Worm (Caenorhabditis elegans) whole organism, early embryonic: ENCODE results near the gene nhr-184.

ENCODE experiments used
- B0310.2 ChIP-seq: sonication (generic microtip); optimal IDR thresholded peaks from 2 replicates; lab custom pipeline; 2016; ENCODE audit warnings: mild to moderate bottlenecking, missing genetic modification characterization, missing compliant biosample characterization
- F13C5.2 ChIP-seq: sonication (generic microtip); optimal IDR thresholded peaks from 2 replicates; lab custom pipeline; 2017; ENCODE audit warnings: mild to moderate bottlenecking, missing genetic modification characterization, inconsistent platforms, missing compliant biosample characterization
- aly-1 ChIP-seq: sonication (generic microtip); optimal IDR thresholded peaks from 2 replicates; lab custom pipeline; 2016; ENCODE audit warnings: missing genetic modification characterization, missing compliant biosample characterization
- ama-1 ChIP-seq: fragments of 150-350 bp; optimal IDR thresholded peaks from 2 replicates; lab custom pipeline; 2014
- ceh-13 ChIP-seq: fragments of 200-800 bp; sonication (Bioruptor generic); optimal IDR thresholded peaks from 2 replicates; lab custom pipeline; 2018; ENCODE audit warnings: mild to moderate bottlenecking, missing genetic modification characterization, missing compliant biosample characterization
- ceh-36 ChIP-seq: sonication (generic microtip); optimal IDR thresholded peaks from 2 replicates; lab custom pipeline; 2016; ENCODE audit warnings: missing genetic modification characterization, inconsistent platforms, missing compliant biosample characterization
- ets-7 ChIP-seq: sonication (generic microtip); optimal IDR thresholded peaks from 2 replicates; lab custom pipeline; 2016; ENCODE audit warnings: missing genotype, missing genetic modification characterization, missing compliant biosample characterization
- flt-1 ChIP-seq: fragments of 200-800 bp; sonication (Bioruptor generic); IDR thresholded peaks from 2 replicates; pipeline ENCODE4 v1.3.6; 2022; ENCODE audit warnings: missing genetic modification characterization, missing compliant biosample characterization
- hmbx-1 ChIP-seq: sonication (generic microtip); optimal IDR thresholded peaks from 2 replicates; lab custom pipeline; 2016; ENCODE audit warnings: mild to moderate bottlenecking, missing genetic modification characterization, missing compliant biosample characterization
- hmg-4 ChIP-seq: fragments of 200-800 bp; sonication (Bioruptor generic); optimal IDR thresholded peaks from 2 replicates; lab custom pipeline; 2018; ENCODE audit warnings: mild to moderate bottlenecking, missing genetic modification characterization, missing compliant biosample characterization
- hnd-1 ChIP-seq: sonication (generic microtip); optimal IDR thresholded peaks from 2 replicates; lab custom pipeline; 2016; ENCODE audit warnings: missing genetic modification characterization, missing compliant biosample characterization
- pes-1 ChIP-seq: fragments of 200-800 bp; sonication (Bioruptor generic); IDR thresholded peaks from 2 replicates; pipeline ENCODE4 v1.3.6; 2022; ENCODE audit warnings: missing genetic modification reagents, missing genetic modification characterization, missing compliant biosample characterization
- scrt-1 ChIP-seq: fragments of 200-800 bp; sonication (Bioruptor generic); IDR thresholded peaks from 2 replicates; pipeline ENCODE4 v1.3.6; 2022; ENCODE audit warnings: missing genetic modification characterization, missing compliant biosample characterization
- sea-1 ChIP-seq: fragments of 200-800 bp; sonication (Bioruptor generic); conservative IDR thresholded peaks from 2 replicates; pipeline ENCODE4 v1.3.6; 2022; ENCODE audit warnings: missing genetic modification characterization, missing compliant biosample characterization
- tbx-11 ChIP-seq: fragments of 200-800 bp; sonication (Bioruptor generic); IDR thresholded peaks from 2 replicates; pipeline ENCODE4 v1.3.6; 2022; ENCODE audit warnings: missing genetic modification characterization, missing compliant biosample characterization
- tbx-37 ChIP-seq: fragments of 200-800 bp; sonication (Bioruptor generic); conservative IDR thresholded peaks from 2 replicates; pipeline ENCODE4 v1.3.6; 2022; ENCODE audit warnings: missing genetic modification reagents, missing genetic modification characterization, missing compliant biosample characterization
- tra-4 ChIP-seq: sonication (generic microtip); optimal IDR thresholded peaks from 2 replicates; lab custom pipeline; 2017; ENCODE audit warnings: missing genetic modification characterization, missing compliant biosample characterization

nhr-184 gene

DNA sequence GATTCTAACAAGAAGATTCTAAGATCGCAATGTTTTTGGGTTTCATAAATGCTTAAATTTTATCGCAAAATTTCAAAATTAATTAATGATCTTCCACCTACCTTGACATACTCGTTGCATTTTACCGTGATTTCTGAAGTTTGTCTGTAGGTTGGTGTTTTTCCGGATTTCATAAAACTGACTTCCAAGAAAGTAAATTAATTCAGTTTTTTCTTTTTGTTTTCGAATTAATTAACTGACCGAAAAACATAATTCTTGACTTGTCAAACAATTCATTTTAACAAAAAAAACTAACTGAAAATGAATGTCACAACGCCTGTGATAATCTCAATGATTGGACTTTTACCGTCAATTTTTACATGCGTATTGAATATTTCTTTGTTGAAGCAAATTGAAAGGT lies 32.5 kb downstream of the nhr-184 start, which contains the start of gene srbc-16:
TSS of gene srbc-16 (plus strand) at position 301 of the 400 bp plus-strand sequence.
- TF ChIP-seq ama-1 (lab: Kevin White, UChicago) = no peak
- TF ChIP-seq aly-1 (tag; lab: Kevin White, UChicago) = no peak
- no peak for TF ChIP-seq hmg-4
- no peak for TF ChIP-seq tbx-37
- TF ChIP-seq ceh-13 (GFP tag; lab: Kevin White, UChicago) = no peak
- no peak for TF ChIP-seq ceh-36 (tag; lab: Kevin White, UChicago)
- no peak for TF ChIP-seq tra-4 (tag; lab: Kevin White, UChicago)
- no peak for TF ChIP-seq hnd-1 (tag; lab: Kevin White, UChicago)
- TF ChIP-seq hmbx-1 (tag; lab: Kevin White, UChicago) = no peak
- TF ChIP-seq ets-7 = no peak
- no peak for TF ChIP-seq flt-1

ce11 chrV:2179214-2179613 lies 35.1 kb downstream of the nhr-184 start, which contains the start of gene cyp-33C1:
TSS of gene cyp-33C1 (plus strand) at chrV:2179514.
- no peak for TF ChIP-seq ceh-36 (tag; lab: Kevin White, UChicago)
- no peak for TF ChIP-seq ama-1 (lab: Kevin White, UChicago)
- no peak for TF ChIP-seq hnd-1 (tag; lab: Kevin White, UChicago)

- TF ChIP-seq flt-1 (no peak), hnd-1 (tag; lab: Kevin White, UChicago) (no peak), ceh-36 (tag; lab: Kevin White, UChicago) (no peak), hmbx-1 (tag; lab: Kevin White, UChicago) (no peak), sea-1 (GFP tag; lab: Robert Waterston, UW) (no peak), pes-1 (GFP tag; lab: Robert Waterston, UW) (no peak), hmg-4 (no peak)
These were observed 36.9 kb downstream of the nhr-184 start, which contains the start of gene srbc-17 for ce11 chrV:2177307-2177764. TSS of gene srbc-17 (plus strand) at chrV:2177714.

- no peak for TF ChIP-seq aly-1 (tag; lab: Kevin White, UChicago)
- TF ChIP-seq hmbx-1 (tag; lab: Kevin White, UChicago) = no peak
- TF ChIP-seq tbx-37 = no peak
- no peak for TF ChIP-seq ceh-13 (GFP tag; lab: Kevin White, UChicago)
- no peak for TF ChIP-seq ceh-36 (tag; lab: Kevin White, UChicago)
- no peak for TF ChIP-seq ets-7
- no peak for TF ChIP-seq B0310.2
- no peak for TF ChIP-seq tra-4 (tag; lab: Kevin White, UChicago)
- TF ChIP-seq flt-1 = no peak
- TF ChIP-seq F13C5.2 (tag; lab: Kevin White, UChicago) = no peak
- no peak for TF ChIP-seq pes-1 (GFP tag; lab: Robert Waterston, UW)
- no peak for TF ChIP-seq sea-1 (GFP tag; lab: Robert Waterston, UW)
- TF ChIP-seq hmg-4 = no peak
- no peak for TF ChIP-seq hnd-1 (tag; lab: Kevin White, UChicago)
- TF ChIP-seq ama-1 (lab: Kevin White, UChicago) = no peak
These were observed 39.0 kb downstream of the nhr-184 start, which contains the start of gene C45H4.18 for ce11 chrV:2175242-2175641. TSS of gene C45H4.18 (plus strand) at chrV:2175542.

- no peak for TF ChIP-seq tbx-11 (GFP tag; lab: Robert Waterston, UW)
- TF ChIP-seq hmbx-1 (tag; lab: Kevin White, UChicago) = no peak
- no peak for TF ChIP-seq flt-1
- TF ChIP-seq ama-1 (lab: Kevin White, UChicago) = no peak
- no peak for TF ChIP-seq tbx-37
- no peak for TF ChIP-seq F13C5.2 (tag; lab: Kevin White, UChicago)
- TF ChIP-seq aly-1 (tag; lab: Kevin White, UChicago) = no peak
- TF ChIP-seq scrt-1 (GFP tag; lab: Robert Waterston, UW) = no peak
- no peak for TF ChIP-seq sea-1 (GFP tag; lab: Robert Waterston, UW)
- TF ChIP-seq ceh-36 (tag; lab: Kevin White, UChicago) = no peak
- no peak for TF ChIP-seq pes-1 (GFP tag; lab: Robert Waterston, UW)
- no peak for TF ChIP-seq tra-4 (tag; lab: Kevin White, UChicago)
- TF ChIP-seq ceh-13 (GFP tag; lab: Kevin White, UChicago) = no peak
- no peak for TF ChIP-seq hnd-1 (tag; lab: Kevin White, UChicago)
- TF ChIP-seq ets-7 = no peak
- no peak for TF ChIP-seq hmg-4
These were observed 39.8 kb downstream of the nhr-184 start for ce11 chrV:2174465-2174864.

- TF ChIP-seq flt-1 (no peak), B0310.2 (no peak), ceh-36 (tag; lab: Kevin White, UChicago) (no peak), ama-1 (lab: Kevin White, UChicago) (no peak), hnd-1 (tag; lab: Kevin White, UChicago) (no peak), aly-1 (tag; lab: Kevin White, UChicago) (no peak), pes-1 (GFP tag; lab: Robert Waterston, UW) (no peak), ets-7 (no peak), hmbx-1 (tag; lab: Kevin White, UChicago) (no peak), ceh-13 (GFP tag; lab: Kevin White, UChicago) (no peak), tbx-11 (GFP tag; lab: Robert Waterston, UW) (no peak), tra-4 (tag; lab: Kevin White, UChicago) (no peak), scrt-1 (GFP tag; lab: Robert Waterston, UW) (no peak), hmg-4 (no peak), tbx-37 (no peak), sea-1 (GFP tag; lab: Robert Waterston, UW) (no peak), F13C5.2 (tag; lab: Kevin White, UChicago) (no peak)
These were observed 47.6 kb downstream of the nhr-184 start, which contains the start of gene srbc-19 for ce11 chrV:2166679-2167078. TSS of gene srbc-19 (minus strand) at chrV:2166779.

DNA sequence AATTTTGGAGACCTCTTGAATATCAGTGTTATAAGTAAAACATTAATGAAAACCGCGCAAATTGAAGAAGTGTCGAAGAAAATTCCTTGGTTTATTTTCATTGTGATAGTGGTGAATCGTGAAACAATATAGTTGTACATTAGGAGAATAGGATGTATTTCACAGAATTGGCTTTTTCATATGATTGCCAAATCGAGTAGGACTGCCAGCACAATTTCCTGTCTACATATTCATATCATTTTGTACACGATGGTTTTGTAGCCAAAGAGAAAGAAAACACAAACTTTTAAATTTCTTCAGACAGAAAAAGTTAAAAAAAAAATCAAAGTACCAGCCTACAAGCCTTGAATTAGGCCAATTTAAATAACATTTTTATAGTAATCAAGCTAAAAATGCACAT lies 50.5 kb downstream of the nhr-184 start, which contains the start of gene str-255:
TSS of gene str-255 (minus strand) at position 101 of the 400 bp plus-strand sequence.
- TF ChIP-seq tbx-11 (GFP tag; lab: Robert Waterston, UW) (no peak), tra-4 (tag; lab: Kevin White, UChicago) (no peak), hmbx-1 (tag; lab: Kevin White, UChicago) (no peak), B0310.2 (no peak), flt-1 (no peak), ama-1 (lab: Kevin White, UChicago) (no peak), F13C5.2 (tag; lab: Kevin White, UChicago) (no peak), hnd-1 (tag; lab: Kevin White, UChicago) (no peak), scrt-1 (GFP tag; lab: Robert Waterston, UW) (no peak), ceh-13 (GFP tag; lab: Kevin White, UChicago) (no peak), sea-1 (GFP tag; lab: Robert Waterston, UW) (no peak), tbx-37 (no peak), hmg-4 (no peak), pes-1 (GFP tag; lab: Robert Waterston, UW) (no peak), ets-7 (no peak), ceh-36 (tag; lab: Kevin White, UChicago) (no peak), aly-1 (tag; lab: Kevin White, UChicago) (no peak)
